Worm (Caenorhabditis elegans): Measurements from ENCODE around the gene sid-2.
A peak's percentile ranks its signal among the peaks of the same experiment; 100 is the strongest.

sid-2 gene

DNA sequence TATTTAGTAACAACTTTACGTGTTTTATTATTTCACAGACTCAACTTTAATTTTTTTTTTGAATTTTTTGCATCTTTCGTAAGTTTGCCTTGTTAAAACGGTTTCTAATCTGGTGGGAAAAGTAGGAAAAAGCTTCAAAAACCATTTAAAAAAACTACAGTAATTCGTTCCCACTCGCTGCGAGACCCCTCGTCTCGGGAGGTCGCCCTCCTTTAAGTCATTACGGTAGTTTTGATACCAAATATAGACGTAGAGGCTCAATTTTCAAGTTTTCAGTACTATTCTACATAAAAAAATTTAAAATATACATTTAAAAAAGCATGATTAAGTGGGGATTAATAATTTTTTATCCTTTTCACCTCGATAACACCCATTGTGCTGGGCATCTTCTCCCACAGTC, 38.4 kb upstream of the sid-2 start:
- TF ChIP-seq hmg-4 (GFP tag; optimal IDR thresholded peaks at IDR 0.05), result no peak
- TF ChIP-seq pes-1 (GFP tag; IDR thresholded peaks at IDR 0.05), result no peak
- no peak for TF ChIP-seq hmbx-1 (tag; optimal IDR thresholded peaks at IDR 0.05)
- no peak for TF ChIP-seq F13C5.2 (tag; optimal IDR thresholded peaks at IDR 0.05)
- TF ChIP-seq aly-1 (tag; optimal IDR thresholded peaks at IDR 0.05), result no peak
- TF ChIP-seq sea-1 (GFP tag; conservative IDR thresholded peaks at IDR 0.05), result no peak
- no peak for TF ChIP-seq scrt-1 (GFP tag; IDR thresholded peaks at IDR 0.05)
- no peak for TF ChIP-seq ets-7 (tag; optimal IDR thresholded peaks at IDR 0.05)

DNA sequence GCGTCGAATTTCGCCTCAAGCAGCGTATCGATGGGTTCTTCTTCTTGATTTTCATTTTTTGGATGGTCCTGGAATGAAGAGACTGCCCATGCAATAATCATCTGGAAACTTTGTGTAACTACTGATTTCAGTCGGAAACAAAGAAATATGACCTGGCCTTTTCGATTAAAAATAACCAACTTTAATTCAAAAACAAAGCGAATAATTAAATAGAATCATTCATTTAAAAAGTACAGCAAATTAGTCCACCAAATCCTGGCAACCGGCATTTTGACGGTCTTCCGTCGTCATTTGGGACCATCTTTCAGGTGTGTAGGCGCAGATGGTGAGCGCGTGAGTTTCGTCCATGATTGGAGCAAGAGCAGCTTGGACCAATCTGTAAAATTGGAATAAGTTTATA, 37.7 kb upstream of the sid-2 start, which contains the start of gene acbp-5:
Gene acbp-5 (minus strand): TSS at position 101 of the 400 bp plus-strand sequence.
- no peak for TF ChIP-seq ama-1 (optimal IDR thresholded peaks at IDR 0.05)

DNA sequence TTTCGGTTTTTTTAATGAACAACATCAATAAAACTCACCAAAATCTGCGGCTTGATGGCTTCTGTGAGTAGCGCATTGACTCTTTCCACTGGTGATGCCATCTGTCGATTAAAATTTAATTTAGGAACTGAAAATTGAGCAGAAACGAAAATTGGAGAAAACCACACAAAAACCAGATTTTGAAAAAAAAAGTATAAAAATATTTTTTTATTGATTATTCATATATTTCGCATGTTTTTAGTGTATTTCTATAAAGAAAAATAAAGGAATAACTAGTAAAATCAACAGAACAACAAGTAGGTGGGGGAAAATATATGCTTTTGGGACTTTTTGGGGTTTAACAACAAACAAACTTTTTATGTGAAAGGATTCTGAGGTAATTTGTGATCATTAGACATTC, 37.0 kb upstream of the sid-2 start, which contains the start of gene T12D8.10:
Gene T12D8.10 (minus strand): TSS at position 101 of the 400 bp plus-strand sequence.
- TF ChIP-seq sea-1 (GFP tag; conservative IDR thresholded peaks at IDR 0.05), result no peak
- TF ChIP-seq B0310.2 (tag; optimal IDR thresholded peaks at IDR 0.05), result no peak
- no peak for TF ChIP-seq tbx-11 (GFP tag; IDR thresholded peaks at IDR 0.05)
- TF ChIP-seq scrt-1 (GFP tag; IDR thresholded peaks at IDR 0.05), result no peak
- no peak for TF ChIP-seq pes-1 (GFP tag; IDR thresholded peaks at IDR 0.05)
- TF ChIP-seq ceh-13 (GFP tag; optimal IDR thresholded peaks at IDR 0.05), result no peak
- no peak for TF ChIP-seq hmg-4 (GFP tag; optimal IDR thresholded peaks at IDR 0.05)
- no peak for TF ChIP-seq hnd-1 (tag; optimal IDR thresholded peaks at IDR 0.05)
- no peak for TF ChIP-seq ama-1 (optimal IDR thresholded peaks at IDR 0.05)
- no peak for TF ChIP-seq hmbx-1 (tag; optimal IDR thresholded peaks at IDR 0.05)
- TF ChIP-seq ceh-36 (tag; optimal IDR thresholded peaks at IDR 0.05), result no peak
- TF ChIP-seq tra-4 (tag; optimal IDR thresholded peaks at IDR 0.05), result no peak
- no peak for TF ChIP-seq aly-1 (tag; optimal IDR thresholded peaks at IDR 0.05)
- TF ChIP-seq tbx-37 (GFP tag; conservative IDR thresholded peaks at IDR 0.05), result no peak
- TF ChIP-seq flt-1 (GFP tag; IDR thresholded peaks at IDR 0.05), result no peak

DNA sequence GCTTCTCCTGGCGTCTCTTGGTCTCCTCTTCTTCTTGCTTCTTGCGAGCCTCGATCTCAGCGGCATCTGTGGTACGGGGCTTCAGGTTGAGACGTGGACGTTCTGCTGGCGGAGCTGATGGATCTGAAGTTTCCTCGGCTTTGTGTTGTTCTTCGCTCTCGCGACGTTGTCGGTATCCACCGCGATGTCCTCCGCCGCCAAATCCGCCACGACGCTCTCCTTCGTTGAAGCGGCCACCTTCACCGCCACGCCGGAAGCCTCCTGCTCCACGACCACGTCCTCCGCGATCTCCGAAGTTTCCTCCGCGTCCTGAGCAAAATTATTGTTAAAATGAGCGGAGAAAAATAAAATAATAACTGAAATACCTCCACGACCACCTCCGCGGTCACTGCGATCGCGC, 36.5 kb upstream of the sid-2 start:
- TF ChIP-seq ceh-36 (tag; optimal IDR thresholded peaks at IDR 0.05) (no peak), pes-1 (GFP tag; IDR thresholded peaks at IDR 0.05) (no peak), tbx-37 (GFP tag; conservative IDR thresholded peaks at IDR 0.05) (no peak), B0310.2 (tag; optimal IDR thresholded peaks at IDR 0.05) (no peak), tbx-11 (GFP tag; IDR thresholded peaks at IDR 0.05) (no peak), hmbx-1 (tag; optimal IDR thresholded peaks at IDR 0.05) (no peak), ets-7 (tag; optimal IDR thresholded peaks at IDR 0.05) (no peak), sea-1 (GFP tag; conservative IDR thresholded peaks at IDR 0.05) (no peak), ceh-13 (GFP tag; optimal IDR thresholded peaks at IDR 0.05) (no peak), F13C5.2 (tag; optimal IDR thresholded peaks at IDR 0.05) (no peak), hnd-1 (tag; optimal IDR thresholded peaks at IDR 0.05) (no peak)

DNA sequence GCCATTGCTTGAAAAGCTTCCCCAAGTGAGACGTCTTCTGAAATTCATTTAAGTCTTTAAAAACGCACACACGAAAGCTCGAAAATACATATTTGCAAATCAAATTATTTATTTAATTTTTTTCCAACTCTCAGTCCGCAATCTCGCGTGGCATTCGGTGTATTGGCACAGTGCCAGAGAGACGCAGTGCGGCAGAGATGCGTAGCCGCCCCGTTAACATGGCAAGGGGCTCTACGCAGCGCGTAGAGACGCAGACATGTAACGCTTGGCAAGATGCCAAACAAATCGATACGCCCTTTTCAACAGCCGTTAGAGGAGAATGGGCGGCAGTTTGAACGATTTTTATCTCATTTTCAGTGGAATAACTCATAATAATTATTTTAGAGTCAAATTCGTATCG, 35.7 kb upstream of the sid-2 start, which contains the start of the genes drr-2 and set-16:
Gene drr-2 (minus strand): TSS at position 37 of the 400 bp plus-strand sequence.
Gene set-16 (plus strand): TSS at position 383 of the 400 bp plus-strand sequence.
- TF ChIP-seq tbx-11 (GFP tag; IDR thresholded peaks at IDR 0.05) (no peak), aly-1 (tag; optimal IDR thresholded peaks at IDR 0.05) (no peak), sea-1 (GFP tag; conservative IDR thresholded peaks at IDR 0.05) (peak; percentile 67; the same call in 1 of the 2 replicates), tbx-37 (GFP tag; conservative IDR thresholded peaks at IDR 0.05) (peak; percentile 20; the same call in 1 of the 2 replicates), hmbx-1 (tag; optimal IDR thresholded peaks at IDR 0.05) (no peak), tra-4 (tag; optimal IDR thresholded peaks at IDR 0.05) (peak; percentile 34), ceh-13 (GFP tag; optimal IDR thresholded peaks at IDR 0.05) (no peak), F13C5.2 (tag; optimal IDR thresholded peaks at IDR 0.05) (peak; percentile 90), scrt-1 (GFP tag; IDR thresholded peaks at IDR 0.05) (no peak), ama-1 (optimal IDR thresholded peaks at IDR 0.05) (no peak), ceh-36 (tag; optimal IDR thresholded peaks at IDR 0.05) (peak; percentile 51), hnd-1 (tag; optimal IDR thresholded peaks at IDR 0.05) (no peak), flt-1 (GFP tag; IDR thresholded peaks at IDR 0.05) (peak; percentile 50), ets-7 (tag; optimal IDR thresholded peaks at IDR 0.05) (peak; percentile 34), B0310.2 (tag; optimal IDR thresholded peaks at IDR 0.05) (no peak), hmg-4 (GFP tag; optimal IDR thresholded peaks at IDR 0.05) (peak; percentile 82), pes-1 (GFP tag; IDR thresholded peaks at IDR 0.05) (peak; percentile 54; the same call in 1 of the 2 replicates)

DNA sequence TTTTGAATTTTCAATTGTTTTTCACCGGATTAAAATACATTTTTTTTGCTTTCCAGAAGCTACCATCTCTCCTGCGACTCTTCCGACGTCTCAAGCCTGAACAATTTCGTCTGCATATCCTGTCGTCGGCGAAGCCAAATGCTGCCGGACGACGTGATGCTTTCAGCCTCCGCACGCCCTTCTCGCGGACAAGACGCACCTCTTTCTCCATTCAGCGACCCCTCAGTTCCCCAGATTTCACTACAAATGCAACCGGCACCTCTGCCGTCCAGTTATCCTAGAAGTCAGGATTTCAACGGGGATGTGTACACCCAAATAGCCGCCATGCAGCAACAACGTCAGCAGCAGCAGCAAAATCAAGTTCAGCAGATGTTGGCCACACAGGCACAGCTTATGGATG, 35.0 kb upstream of the sid-2 start:
- no peak for TF ChIP-seq tbx-11 (GFP tag; IDR thresholded peaks at IDR 0.05)
- no peak for TF ChIP-seq F13C5.2 (tag; optimal IDR thresholded peaks at IDR 0.05)
- TF ChIP-seq scrt-1 (GFP tag; IDR thresholded peaks at IDR 0.05), result no peak
- TF ChIP-seq hmbx-1 (tag; optimal IDR thresholded peaks at IDR 0.05), result no peak
- no peak for TF ChIP-seq ama-1 (optimal IDR thresholded peaks at IDR 0.05)
- TF ChIP-seq sea-1 (GFP tag; conservative IDR thresholded peaks at IDR 0.05), result no peak
- peak; percentile 7 for TF ChIP-seq aly-1 (tag; optimal IDR thresholded peaks at IDR 0.05)
- no peak for TF ChIP-seq pes-1 (GFP tag; IDR thresholded peaks at IDR 0.05)

DNA sequence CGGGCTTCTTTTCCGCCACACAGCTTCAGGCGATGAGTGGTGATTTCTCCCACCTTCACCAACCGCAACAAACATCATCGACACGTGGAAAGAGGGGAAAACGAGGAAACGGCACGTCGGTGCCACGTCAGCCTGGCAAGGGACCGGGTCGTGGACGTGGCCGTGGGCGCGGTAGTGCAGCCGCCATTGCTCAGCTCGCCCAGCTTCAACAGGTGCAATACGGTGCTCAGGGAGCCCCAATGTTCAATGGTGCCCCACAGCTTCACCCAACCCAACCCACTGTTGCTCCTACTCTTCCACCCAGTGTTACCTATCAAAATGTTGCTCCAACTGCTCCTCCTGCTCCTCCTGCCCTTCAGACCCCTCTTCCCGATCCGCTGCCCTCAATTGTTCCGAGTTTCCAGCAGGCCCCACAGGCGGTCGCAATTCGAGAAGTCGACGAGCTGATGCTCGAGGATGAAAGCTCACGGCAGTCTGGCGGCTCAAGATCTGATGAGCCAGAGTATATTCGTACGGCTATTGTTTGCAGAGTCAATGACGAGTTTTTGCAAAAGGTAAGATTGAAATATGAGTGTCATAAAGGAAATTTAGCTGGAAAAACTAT, 33.3 kb upstream of the sid-2 start:
- 0 out of 2 replicates have a peak, but pooled peaks have one; percentile 7 for TF ChIP-seq scrt-1 (GFP tag; IDR thresholded peaks at IDR 0.05)
- no peak for TF ChIP-seq flt-1 (GFP tag; IDR thresholded peaks at IDR 0.05)

DNA sequence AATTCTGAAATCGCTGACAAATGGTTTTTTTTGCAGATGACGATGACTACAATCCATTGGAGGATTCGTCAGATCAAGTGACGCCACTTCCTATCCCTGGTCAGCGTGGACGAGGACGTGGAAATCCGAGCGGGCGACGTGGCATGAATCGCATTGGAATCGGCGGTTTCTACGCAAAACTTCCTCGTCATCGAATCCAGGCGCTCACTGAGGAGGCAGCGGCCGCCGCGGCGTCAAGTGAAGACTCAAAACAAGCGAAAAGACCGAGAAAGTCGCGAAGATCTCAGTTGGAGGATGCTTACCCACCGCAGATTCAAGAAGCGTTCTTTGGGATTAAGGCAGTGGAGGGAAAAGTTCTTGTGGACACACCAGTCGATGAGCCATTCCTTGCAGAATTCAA, 30.7 kb upstream of the sid-2 start:
- TF ChIP-seq tbx-11 (GFP tag; IDR thresholded peaks at IDR 0.05), result 0 out of 2 replicates have a peak, but pooled peaks have one; percentile 22
- TF ChIP-seq ets-7 (tag; optimal IDR thresholded peaks at IDR 0.05), result no peak

Data from whole organism, early embryonic.